Worm (Caenorhabditis elegans): ENCODE results near the gene C01G12.5.

- TF ChIP-seq him-1 (tag; optimal IDR thresholded peaks at IDR 0.05): no peak
- TF ChIP-seq W03F9.2 (tag; optimal IDR thresholded peaks at IDR 0.05): no peak
- TF ChIP-seq dao-5 (tag; optimal IDR thresholded peaks at IDR 0.05): no peak
Observed at ce11 chrII:14608508-14608907, 21.2 kb upstream of the C01G12.5 start.

Data from whole organism, L4/young adult.